Fruit fly (Drosophila melanogaster) S2 (cell line): ENCODE measurements around the gene CG32192.

ENCODE experiments used
- CG8478 ChIP-seq: fragments of >200 bp; optimal IDR thresholded peaks from 2 replicates; lab custom pipeline; 2018
- CTCF ChIP-seq, 2 experiments: fragments of >200 bp; optimal IDR thresholded peaks; 2 replicates each; lab custom pipeline; 2018

DNA sequence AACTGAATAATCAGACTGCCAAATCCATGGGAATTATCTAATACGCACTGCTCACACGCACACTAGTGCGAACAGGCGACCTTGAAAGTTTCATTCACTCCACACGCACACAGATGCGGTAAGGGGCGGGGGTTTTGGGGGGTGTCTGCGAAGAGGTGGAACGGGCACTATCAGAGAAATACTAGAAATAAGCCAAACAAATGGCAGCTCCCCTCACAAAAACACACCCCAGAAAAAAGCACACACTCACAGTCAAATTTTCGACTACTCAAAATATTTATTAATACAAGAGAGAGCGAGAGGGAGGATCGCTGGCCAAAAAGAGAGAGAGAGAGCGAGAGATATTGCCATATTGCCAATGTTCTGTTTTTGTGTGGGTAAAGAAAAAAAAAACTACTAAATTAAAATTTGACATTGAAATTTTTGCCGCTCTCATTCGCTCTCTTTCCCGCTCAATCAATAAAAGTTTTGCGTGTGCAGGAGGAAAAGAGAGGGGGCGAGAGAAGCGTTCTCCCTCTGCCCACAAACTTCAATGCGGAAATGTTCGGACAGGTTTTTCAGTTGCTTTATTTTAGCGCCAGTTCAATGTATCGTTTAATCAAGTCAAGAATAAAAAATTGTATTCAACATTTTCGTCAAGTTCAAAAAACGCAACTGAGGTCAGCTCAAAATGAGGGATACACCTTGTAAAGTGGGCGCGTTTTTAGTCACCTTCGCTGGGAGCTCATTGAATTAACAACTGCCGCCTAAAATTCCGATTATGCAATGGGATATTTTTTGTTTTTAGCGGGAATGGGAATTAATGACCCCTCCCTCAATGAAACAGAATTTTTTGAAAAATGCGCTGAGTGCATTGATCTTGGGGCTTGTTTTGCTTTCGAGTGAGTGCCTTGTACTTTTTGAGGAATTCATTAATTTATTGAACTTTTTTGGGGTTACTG lies 44.6 kb upstream of the CG32192 start:
- TF ChIP-seq CG8478 (lab: Kevin White, UChicago) (no peak), CTCF (optimal IDR thresholded peaks at IDR 0.05; lab: Kevin White, UChicago) (no peak)
